Fruit fly (Drosophila melanogaster): ENCODE results near the gene mtgo.
A peak's percentile ranks its signal among the peaks of the same experiment; 100 is the strongest.

mtgo gene

dm6 chr2L:16709693-16710092 is 164.9 kb downstream of the mtgo start (continued):
- TF ChIP-seq Trl (optimal IDR thresholded peaks at IDR 0.05) (no peak), Trl (GFP tag; optimal IDR thresholded peaks at IDR 0.05) (no peak), Hmr (GFP tag; optimal IDR thresholded peaks at IDR 0.05) (peak; percentile 64), Myb (GFP tag; optimal IDR thresholded peaks at IDR 0.05) (no peak), peb (GFP tag; IDR thresholded peaks at IDR 0.05) (no peak), psq (GFP tag; optimal IDR thresholded peaks at IDR 0.05) (peak; percentile 11), CG8290 (GFP tag; optimal IDR thresholded peaks at IDR 0.05) (peak; percentile 15), CG8290 (tag; optimal IDR thresholded peaks at IDR 0.05) (peak in 1 of 2 experiments; percentile 52), Fer2 (tag; optimal IDR thresholded peaks at IDR 0.05) (no peak), CG34224 (GFP tag; IDR thresholded peaks at IDR 0.05; ENCODE audit: partially characterized antibody) (no peak), BEAF-32 (GFP tag; optimal IDR thresholded peaks at IDR 0.05) (no peak), bsh (GFP tag; optimal IDR thresholded peaks at IDR 0.05) (peak in 1 of 2 experiments; percentile 88), ab (GFP tag; optimal IDR thresholded peaks at IDR 0.05) (no peak), CG3065 (GFP tag; optimal IDR thresholded peaks at IDR 0.05) (no peak), CG13894 (tag; optimal IDR thresholded peaks at IDR 0.05) (no peak), crol (GFP tag; IDR thresholded peaks at IDR 0.05) (no peak), CG18011 (GFP tag; optimal IDR thresholded peaks at IDR 0.05) (no peak), Hr39 (optimal IDR thresholded peaks at IDR 0.05) (no peak), Poxn (GFP tag; IDR thresholded peaks at IDR 0.05) (no peak), CTCF (GFP tag; optimal IDR thresholded peaks at IDR 0.05) (no peak), CG32532 (GFP tag; IDR thresholded peaks at IDR 0.05) (no peak), pho (GFP tag; optimal IDR thresholded peaks at IDR 0.05) (no peak), CG10654 (GFP tag; optimal IDR thresholded peaks at IDR 0.05) (no peak), CG2202 (tag; optimal IDR thresholded peaks at IDR 0.05) (no peak), CG14667 (GFP tag; IDR thresholded peaks at IDR 0.05) (no peak), NK7.1 (GFP tag; optimal IDR thresholded peaks at IDR 0.05) (no peak), Oli (tag; optimal IDR thresholded peaks at IDR 0.05) (peak; percentile 79), CG17186 (GFP tag; optimal IDR thresholded peaks at IDR 0.05) (no peak), CG4282 (GFP tag; optimal IDR thresholded peaks at IDR 0.05) (no peak), ssp (GFP tag; IDR thresholded peaks at IDR 0.05) (peak; percentile 56), CG12769 (tag; optimal IDR thresholded peaks at IDR 0.05) (peak; percentile 18), CG17359 (tag; optimal IDR thresholded peaks at IDR 0.05) (no peak), CG14050 (GFP tag; IDR thresholded peaks at IDR 0.05) (peak; percentile 70), ac (GFP tag; optimal IDR thresholded peaks at IDR 0.05) (no peak), CG9876 (GFP tag; optimal IDR thresholded peaks at IDR 0.05) (no peak), CG4328 (GFP tag; optimal IDR thresholded peaks at IDR 0.05) (no peak), usp (GFP tag; optimal IDR thresholded peaks at IDR 0.05) (no peak), amos (GFP tag; IDR thresholded peaks at IDR 0.05; ENCODE audit: partially characterized antibody) (no peak), CG1602 (GFP tag; optimal IDR thresholded peaks at IDR 0.05) (peak; percentile 51), Hr78 (GFP tag; optimal IDR thresholded peaks at IDR 0.05) (peak in 1 of 2 experiments; percentile 16), CG12391 (tag; optimal IDR thresholded peaks at IDR 0.05) (peak; percentile 85), lov (optimal IDR thresholded peaks at IDR 0.05) (no peak), lov (GFP tag; IDR thresholded peaks at IDR 0.05) (no peak), Six4 (GFP tag; optimal IDR thresholded peaks at IDR 0.05) (no peak), CG1529 (GFP tag; optimal IDR thresholded peaks at IDR 0.05) (peak; percentile 49), gsb (GFP tag; IDR thresholded peaks at IDR 0.05) (no peak), vfl (GFP tag; optimal IDR thresholded peaks at IDR 0.05) (no peak), ranshi (GFP tag; IDR thresholded peaks at IDR 0.05) (peak; percentile 87), D19A (tag; optimal IDR thresholded peaks at IDR 0.05) (peak; percentile 66), schlank (tag; optimal IDR thresholded peaks at IDR 0.05) (no peak), en (GFP tag; optimal IDR thresholded peaks at IDR 0.05) (no peak), CG18599 (GFP tag; optimal IDR thresholded peaks at IDR 0.05) (no peak), TFAM (GFP tag; optimal IDR thresholded peaks at IDR 0.05) (no peak), mirr (GFP tag; optimal IDR thresholded peaks at IDR 0.05) (no peak)

Data from whole organism, embryonic.